Worm (Caenorhabditis elegans): Measurements from ENCODE around the gene elo-5.

The elo-5 gene

ce11 chrIV:5334518-5334917 lies 42.4 kb downstream of the elo-5 start:
- TF ChIP-seq ets-7 (tag; optimal IDR thresholded peaks at IDR 0.05): peak; percentile 19
- peak; percentile 6 for TF ChIP-seq B0310.2 (tag; optimal IDR thresholded peaks at IDR 0.05)
- no peak for TF ChIP-seq aly-1 (tag; optimal IDR thresholded peaks at IDR 0.05)
- TF ChIP-seq hmg-4 (GFP tag; optimal IDR thresholded peaks at IDR 0.05): no peak
- 0 out of 2 replicates have a peak, but pooled peaks have one; percentile 66 for TF ChIP-seq flt-1 (GFP tag; IDR thresholded peaks at IDR 0.05)
- TF ChIP-seq tbx-11 (GFP tag; IDR thresholded peaks at IDR 0.05): peak; percentile 72
- peak; percentile 57; the same call in 1 of the 2 replicates for TF ChIP-seq tbx-37 (GFP tag; conservative IDR thresholded peaks at IDR 0.05)
- TF ChIP-seq hnd-1 (tag; optimal IDR thresholded peaks at IDR 0.05): peak; percentile 57
- TF ChIP-seq ceh-36 (tag; optimal IDR thresholded peaks at IDR 0.05): no peak
- TF ChIP-seq F13C5.2 (tag; optimal IDR thresholded peaks at IDR 0.05): peak; percentile 65
- TF ChIP-seq sea-1 (GFP tag; conservative IDR thresholded peaks at IDR 0.05): no peak
- TF ChIP-seq ama-1 (optimal IDR thresholded peaks at IDR 0.05): no peak
- TF ChIP-seq pes-1 (GFP tag; IDR thresholded peaks at IDR 0.05): peak; percentile 85; the same call in 1 of the 2 replicates
- TF ChIP-seq tra-4 (tag; optimal IDR thresholded peaks at IDR 0.05): no peak
- TF ChIP-seq hmbx-1 (tag; optimal IDR thresholded peaks at IDR 0.05): no peak

- TF ChIP-seq sea-1 (GFP tag; conservative IDR thresholded peaks at IDR 0.05) (no peak), hmbx-1 (tag; optimal IDR thresholded peaks at IDR 0.05) (no peak), tbx-37 (GFP tag; conservative IDR thresholded peaks at IDR 0.05) (no peak), ceh-13 (GFP tag; optimal IDR thresholded peaks at IDR 0.05) (no peak), B0310.2 (tag; optimal IDR thresholded peaks at IDR 0.05) (no peak), F13C5.2 (tag; optimal IDR thresholded peaks at IDR 0.05) (no peak), tbx-11 (GFP tag; IDR thresholded peaks at IDR 0.05) (no peak), ceh-36 (tag; optimal IDR thresholded peaks at IDR 0.05) (no peak), ama-1 (optimal IDR thresholded peaks at IDR 0.05) (no peak), hnd-1 (tag; optimal IDR thresholded peaks at IDR 0.05) (no peak), ets-7 (tag; optimal IDR thresholded peaks at IDR 0.05) (no peak), tra-4 (tag; optimal IDR thresholded peaks at IDR 0.05) (no peak), flt-1 (GFP tag; IDR thresholded peaks at IDR 0.05) (no peak), pes-1 (GFP tag; IDR thresholded peaks at IDR 0.05) (no peak), hmg-4 (GFP tag; optimal IDR thresholded peaks at IDR 0.05) (no peak), scrt-1 (GFP tag; IDR thresholded peaks at IDR 0.05) (no peak), aly-1 (tag; optimal IDR thresholded peaks at IDR 0.05) (no peak)
These were observed 43.4 kb downstream of the elo-5 start for ce11 chrIV:5333484-5333883.

ce11 chrIV:5332178-5332577 lies 44.7 kb downstream of the elo-5 start, which contains the start of gene Y4C6B.3:
Gene Y4C6B.3 (plus strand): TSS chrIV:5332478.
- TF ChIP-seq ama-1 (optimal IDR thresholded peaks at IDR 0.05) (no peak), pes-1 (GFP tag; IDR thresholded peaks at IDR 0.05) (no peak), sea-1 (GFP tag; conservative IDR thresholded peaks at IDR 0.05) (no peak), hnd-1 (tag; optimal IDR thresholded peaks at IDR 0.05) (no peak), B0310.2 (tag; optimal IDR thresholded peaks at IDR 0.05) (no peak), tbx-11 (GFP tag; IDR thresholded peaks at IDR 0.05) (no peak), flt-1 (GFP tag; IDR thresholded peaks at IDR 0.05) (no peak), scrt-1 (GFP tag; IDR thresholded peaks at IDR 0.05) (no peak), tra-4 (tag; optimal IDR thresholded peaks at IDR 0.05) (no peak), F13C5.2 (tag; optimal IDR thresholded peaks at IDR 0.05) (no peak), hmg-4 (GFP tag; optimal IDR thresholded peaks at IDR 0.05) (no peak)

ce11 chrIV:5326144-5326543 lies 50.8 kb downstream of the elo-5 start, which contains the start of gene Y4C6B.4:
Gene Y4C6B.4 (plus strand): TSS chrIV:5326444.
- no peak for TF ChIP-seq flt-1 (GFP tag; IDR thresholded peaks at IDR 0.05)
- TF ChIP-seq tra-4 (tag; optimal IDR thresholded peaks at IDR 0.05): no peak
- no peak for TF ChIP-seq scrt-1 (GFP tag; IDR thresholded peaks at IDR 0.05)
- no peak for TF ChIP-seq pes-1 (GFP tag; IDR thresholded peaks at IDR 0.05)
- no peak for TF ChIP-seq tbx-11 (GFP tag; IDR thresholded peaks at IDR 0.05)
- no peak for TF ChIP-seq aly-1 (tag; optimal IDR thresholded peaks at IDR 0.05)
- no peak for TF ChIP-seq F13C5.2 (tag; optimal IDR thresholded peaks at IDR 0.05)
- TF ChIP-seq B0310.2 (tag; optimal IDR thresholded peaks at IDR 0.05): no peak
- no peak for TF ChIP-seq ets-7 (tag; optimal IDR thresholded peaks at IDR 0.05)
- TF ChIP-seq ceh-36 (tag; optimal IDR thresholded peaks at IDR 0.05): no peak
- TF ChIP-seq hnd-1 (tag; optimal IDR thresholded peaks at IDR 0.05): no peak
- TF ChIP-seq tbx-37 (GFP tag; conservative IDR thresholded peaks at IDR 0.05): no peak
- TF ChIP-seq ceh-13 (GFP tag; optimal IDR thresholded peaks at IDR 0.05): no peak
- TF ChIP-seq hmg-4 (GFP tag; optimal IDR thresholded peaks at IDR 0.05): no peak
- TF ChIP-seq hmbx-1 (tag; optimal IDR thresholded peaks at IDR 0.05): no peak
- no peak for TF ChIP-seq sea-1 (GFP tag; conservative IDR thresholded peaks at IDR 0.05)
